Worm (Caenorhabditis elegans) whole organism, mixed stage, embryonic: Measurements from ENCODE around the gene apt-9.

Experiments used
- M03D4.4 ChIP-seq: sonication (generic microtip); optimal IDR thresholded peaks from 2 replicates; lab custom pipeline; 2017; ENCODE audit warnings: mild to moderate bottlenecking, missing genetic modification characterization, missing compliant biosample characterization
- bed-3 ChIP-seq: fragments of 200-800 bp; sonication (Bioruptor generic); optimal IDR thresholded peaks from 3 replicates; lab custom pipeline; 2018; ENCODE audit warnings: mild to moderate bottlenecking, missing genetic modification characterization, moderate library complexity, missing compliant biosample characterization
- blmp-1 ChIP-seq: fragments of 150-350 bp; optimal IDR thresholded peaks from 2 replicates; lab custom pipeline; 2014; ENCODE audit warnings: missing biosample characterization, missing genetic modification characterization
- ceh-39 ChIP-seq: fragments of 150-350 bp; optimal IDR thresholded peaks from 2 replicates; lab custom pipeline; 2014; ENCODE audit warnings: missing biosample characterization, missing genetic modification characterization
- ceh-43 ChIP-seq: fragments of 200-800 bp; sonication (Bioruptor generic); optimal IDR thresholded peaks from 2 replicates; lab custom pipeline; 2018; ENCODE audit warnings: mild to moderate bottlenecking, missing genetic modification characterization, moderate library complexity, missing compliant biosample characterization
- ceh-83 ChIP-seq: fragments of 200-800 bp; sonication (Bioruptor generic); optimal IDR thresholded peaks from 2 replicates; lab custom pipeline; 2018; ENCODE audit warnings: mild to moderate bottlenecking, missing genetic modification characterization, missing compliant biosample characterization
- ces-1 ChIP-seq: fragments of 150-350 bp; optimal IDR thresholded peaks from 2 replicates; lab custom pipeline; 2014; ENCODE audit warnings: missing biosample characterization, missing genetic modification reagents, missing genetic modification characterization
- cnd-1 ChIP-seq: fragments of 200-800 bp; sonication (Bioruptor generic); optimal IDR thresholded peaks from 2 replicates; lab custom pipeline; 2018; ENCODE audit warnings: mild to moderate bottlenecking, missing genetic modification characterization, missing compliant biosample characterization
- elt-1 ChIP-seq: sonication (generic microtip); optimal IDR thresholded peaks from 2 replicates; lab custom pipeline; 2017; ENCODE audit warnings: missing genetic modification characterization, mild to moderate bottlenecking, missing compliant biosample characterization, antibody characterized with exemption, moderate library complexity, borderline replicate concordance; ENCODE audit not compliant: insufficient read depth
- elt-3 ChIP-seq: fragments of 150-350 bp; optimal IDR thresholded peaks from 2 replicates; lab custom pipeline; 2014; ENCODE audit warnings: missing biosample characterization, missing genetic modification characterization
- flh-1 ChIP-seq: fragments of 200-800 bp; sonication (Bioruptor generic); optimal IDR thresholded peaks from 2 replicates; lab custom pipeline; 2018; ENCODE audit warnings: mild to moderate bottlenecking, missing genetic modification characterization, moderate library complexity, missing compliant biosample characterization
- ham-2 ChIP-seq: fragments of 200-800 bp; sonication (Bioruptor generic); optimal IDR thresholded peaks from 2 replicates; lab custom pipeline; 2018; ENCODE audit warnings: mild to moderate bottlenecking, missing genetic modification characterization, missing compliant biosample characterization
- hlh-1 ChIP-seq: fragments of 150-350 bp; optimal IDR thresholded peaks from 2 replicates; lab custom pipeline; 2014; ENCODE audit warnings: missing biosample characterization, missing genetic modification reagents, missing genetic modification characterization
- lin-13 ChIP-seq: fragments of 150-350 bp; optimal IDR thresholded peaks from 2 replicates; lab custom pipeline; 2014; ENCODE audit warnings: missing biosample characterization, missing genetic modification characterization
- lin-32 ChIP-seq: fragments of 200-800 bp; sonication (Bioruptor generic); optimal IDR thresholded peaks from 2 replicates; lab custom pipeline; 2018; ENCODE audit warnings: mild to moderate bottlenecking, missing genetic modification characterization, missing compliant biosample characterization
- mab-5 ChIP-seq: fragments of 150-350 bp; optimal IDR thresholded peaks from 2 replicates; lab custom pipeline; 2014; ENCODE audit warnings: missing biosample characterization, missing genetic modification characterization
- mep-1 ChIP-seq: fragments of 150-350 bp; optimal IDR thresholded peaks from 2 replicates; lab custom pipeline; 2017; ENCODE audit warnings: missing biosample characterization, missing genetic modification reagents, missing genetic modification characterization, inconsistent platforms
- mls-2 ChIP-seq: sonication (generic microtip); optimal IDR thresholded peaks from 2 replicates; lab custom pipeline; 2016; ENCODE audit warnings: mild to moderate bottlenecking, missing genetic modification characterization, moderate library complexity, missing compliant biosample characterization
- nhr-12 ChIP-seq: fragments of 150-350 bp; optimal IDR thresholded peaks from 2 replicates; lab custom pipeline; 2014; ENCODE audit warnings: missing biosample characterization, missing genetic modification characterization
- nhr-237 ChIP-seq: fragments of 150-350 bp; optimal IDR thresholded peaks from 2 replicates; lab custom pipeline; 2014; ENCODE audit warnings: missing biosample characterization, missing genetic modification characterization
- nhr-28 ChIP-seq: fragments of 150-350 bp; optimal IDR thresholded peaks from 2 replicates; lab custom pipeline; 2014; ENCODE audit warnings: missing biosample characterization, missing genetic modification characterization
- nhr-76 ChIP-seq: sonication (generic microtip); optimal IDR thresholded peaks from 2 replicates; lab custom pipeline; 2017; ENCODE audit warnings: missing biosample characterization, missing genetic modification characterization
- pha-4 ChIP-seq: fragments of 150-350 bp; optimal IDR thresholded peaks from 2 replicates; lab custom pipeline; 2018; ENCODE audit warnings: missing biosample characterization, missing genetic modification reagents, missing genetic modification characterization
- sem-2 ChIP-seq: fragments of 200-800 bp; sonication (Bioruptor generic); optimal IDR thresholded peaks from 2 replicates; lab custom pipeline; 2018; ENCODE audit warnings: mild to moderate bottlenecking, missing genetic modification characterization, missing compliant biosample characterization
- snpc-4 ChIP-seq: fragments of 150-350 bp; optimal IDR thresholded peaks from 2 replicates; lab custom pipeline; 2014; ENCODE audit warnings: missing biosample characterization, missing genetic modification characterization
- sptf-1 ChIP-seq: sonication (generic microtip); optimal IDR thresholded peaks from 2 replicates; lab custom pipeline; 2017; ENCODE audit warnings: mild to moderate bottlenecking, missing genetic modification characterization, moderate library complexity, missing compliant biosample characterization
- tbx-8 ChIP-seq: fragments of 200-800 bp; sonication (Bioruptor generic); optimal IDR thresholded peaks from 2 replicates; lab custom pipeline; 2018; ENCODE audit warnings: mild to moderate bottlenecking, missing genetic modification characterization, moderate library complexity, missing compliant biosample characterization
- unc-120 ChIP-seq: sonication (generic microtip); optimal IDR thresholded peaks from 2 replicates; lab custom pipeline; 2017; ENCODE audit warnings: missing genetic modification characterization, missing compliant biosample characterization; ENCODE audit not compliant: poor library complexity, severe bottlenecking
- unc-39 ChIP-seq: fragments of 150-350 bp; optimal IDR thresholded peaks from 2 replicates; lab custom pipeline; 2014; ENCODE audit warnings: missing biosample characterization, missing genetic modification characterization
- unc-62 ChIP-seq: fragments of 150-350 bp; optimal IDR thresholded peaks from 2 replicates; lab custom pipeline; 2014; ENCODE audit warnings: missing biosample characterization, missing genetic modification reagents, missing genetic modification characterization
- zip-8 ChIP-seq: fragments of 150-350 bp; optimal IDR thresholded peaks from 2 replicates; lab custom pipeline; 2014; ENCODE audit warnings: missing biosample characterization, missing genetic modification characterization
- ztf-11 ChIP-seq: fragments of 150-350 bp; optimal IDR thresholded peaks from 2 replicates; lab custom pipeline; 2014; ENCODE audit warnings: missing biosample characterization, missing genetic modification characterization

The apt-9 gene

DNA sequence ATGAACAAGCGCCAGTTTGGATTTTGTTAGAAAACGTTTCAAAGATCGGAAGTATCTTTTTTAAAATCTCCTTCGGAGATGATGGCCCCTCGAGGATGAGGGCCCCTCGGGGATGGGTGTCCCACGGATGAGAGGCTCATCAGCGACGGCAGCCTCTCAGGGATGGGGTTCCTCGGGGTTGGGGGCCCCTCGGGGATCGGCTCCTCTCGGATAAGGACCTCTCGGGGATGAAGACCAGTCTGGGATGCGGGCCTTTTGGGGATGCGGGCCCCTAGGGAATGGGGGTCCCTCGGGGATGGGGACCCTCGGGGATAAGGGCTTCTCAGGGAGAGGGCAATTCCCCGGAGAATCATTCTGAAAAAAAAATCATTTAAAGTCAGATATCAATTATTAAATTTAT is 18.0 kb upstream of the apt-9 start:
- TF ChIP-seq zip-8 (tag; lab: Kevin White, UChicago) (no peak), ztf-11 (tag; lab: Kevin White, UChicago) (no peak), tbx-8 (GFP tag; lab: Kevin White, UChicago) (no peak), hlh-1 (tag; lab: Kevin White, UChicago) (no peak), lin-32 (GFP tag; lab: Kevin White, UChicago) (no peak), nhr-28 (tag; lab: Kevin White, UChicago) (no peak), nhr-237 (tag; lab: Kevin White, UChicago) (no peak), bed-3 (GFP tag; lab: Kevin White, UChicago) (no peak), cnd-1 (tag; lab: Kevin White, UChicago) (no peak)

DNA sequence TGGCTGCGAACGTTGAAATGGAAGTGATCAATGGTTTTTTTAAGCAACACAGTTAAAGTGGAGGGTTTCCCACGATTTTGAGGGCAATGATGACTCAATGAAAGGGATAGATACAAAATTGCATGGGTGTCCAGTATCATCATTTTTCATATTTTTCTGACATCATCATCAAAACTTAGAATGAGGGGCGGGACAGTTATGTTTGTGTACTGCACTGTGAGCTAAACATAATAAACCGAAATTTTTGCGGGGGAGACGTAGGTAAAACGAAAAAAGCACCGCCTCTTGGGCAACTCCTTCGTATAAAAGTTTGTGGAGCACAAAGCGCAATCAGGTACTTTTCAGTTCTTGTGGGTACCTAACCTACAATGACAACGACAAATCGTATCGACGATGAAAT is 14.7 kb upstream of the apt-9 start, which contains the start of gene C09F12.2:
Gene C09F12.2, plus strand, starts transcription at position 301 of the 400 bp plus-strand sequence.
- TF ChIP-seq elt-3 (tag; lab: Kevin White, UChicago) = no peak
- TF ChIP-seq M03D4.4 (tag; lab: Kevin White, UChicago) = no peak

DNA sequence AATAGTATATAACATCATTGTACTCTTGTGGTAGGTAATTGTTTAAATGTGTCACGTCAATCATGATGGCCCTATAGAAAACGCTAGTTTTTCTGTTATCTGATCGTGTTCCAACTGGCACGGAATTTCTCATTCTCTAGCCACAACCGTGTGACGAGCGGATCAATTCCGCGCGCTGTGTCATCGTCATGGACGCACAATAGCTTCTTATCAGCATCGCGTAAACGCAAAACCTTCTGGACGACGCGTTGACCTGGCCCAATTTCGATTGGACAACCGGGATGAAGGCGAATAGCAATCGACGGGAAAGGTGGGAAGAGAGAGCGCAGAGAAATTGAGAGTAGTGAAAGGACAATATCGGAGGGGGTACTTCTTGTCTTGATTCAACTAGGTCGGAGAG is 11.3 kb upstream of the apt-9 start, which contains the start of gene lpr-3:
Gene lpr-3, plus strand, starts transcription at position 374 of the 400 bp plus-strand sequence.
- TF ChIP-seq sptf-1 (tag; lab: Kevin White, UChicago) = no peak
- no peak for TF ChIP-seq nhr-12
- no peak for TF ChIP-seq tbx-8 (GFP tag; lab: Kevin White, UChicago)
- no peak for TF ChIP-seq lin-32 (GFP tag; lab: Kevin White, UChicago)
- no peak for TF ChIP-seq hlh-1 (tag; lab: Kevin White, UChicago)
- TF ChIP-seq elt-3 (tag; lab: Kevin White, UChicago) = peak; percentile 42
- TF ChIP-seq ceh-43 (GFP tag; lab: Kevin White, UChicago) = no peak
- TF ChIP-seq nhr-237 (tag; lab: Kevin White, UChicago) = no peak
- peak; percentile 90 for TF ChIP-seq elt-1
- no peak for TF ChIP-seq unc-39 (tag; lab: Kevin White, UChicago)
- no peak for TF ChIP-seq bed-3 (GFP tag; lab: Kevin White, UChicago)
- TF ChIP-seq ces-1 (GFP tag; lab: Kevin White, UChicago) = no peak
- no peak for TF ChIP-seq mls-2
- TF ChIP-seq nhr-76 (tag; lab: Kevin White, UChicago) = no peak
- no peak for TF ChIP-seq ceh-39 (tag; lab: Kevin White, UChicago)
- no peak for TF ChIP-seq unc-120 (tag; lab: Kevin White, UChicago)
- no peak for TF ChIP-seq ceh-83 (GFP tag; lab: Kevin White, UChicago)
- TF ChIP-seq ztf-11 (tag; lab: Kevin White, UChicago) = no peak
- TF ChIP-seq mab-5 = no peak
- TF ChIP-seq mep-1 = no peak
- TF ChIP-seq lin-13 (tag; lab: Kevin White, UChicago) = no peak
- peak; percentile 96 for TF ChIP-seq ham-2 (GFP tag; lab: Kevin White, UChicago)
- TF ChIP-seq flh-1 (GFP tag; lab: Kevin White, UChicago) = no peak
- TF ChIP-seq sem-2 (GFP tag; lab: Kevin White, UChicago) = no peak
- TF ChIP-seq nhr-28 (tag; lab: Kevin White, UChicago) = no peak
- no peak for TF ChIP-seq zip-8 (tag; lab: Kevin White, UChicago)
- TF ChIP-seq pha-4 (tag; lab: Kevin White, UChicago) = no peak
- TF ChIP-seq unc-62 = peak; percentile 60
- TF ChIP-seq blmp-1 (tag; lab: Kevin White, UChicago) = peak; percentile 94

DNA sequence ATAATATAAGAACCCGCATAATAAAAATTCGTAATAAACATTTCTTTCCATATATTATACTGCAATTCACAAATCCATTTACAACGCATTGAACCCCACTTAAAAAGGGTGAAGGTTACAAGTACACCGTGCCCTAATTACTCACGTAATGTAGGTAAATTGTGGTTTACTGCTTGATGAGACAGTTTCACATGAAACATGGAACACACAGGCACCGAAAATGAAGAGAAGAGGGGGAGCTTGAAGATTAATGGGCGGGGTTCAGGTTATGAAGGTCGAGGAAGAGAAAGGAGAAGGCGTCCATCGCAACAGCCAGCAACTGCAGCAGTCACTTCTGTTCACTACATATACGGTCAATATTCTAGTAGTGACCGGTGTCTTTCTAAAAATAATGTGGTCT is 8.6 kb upstream of the apt-9 start, which contains the start of gene lpr-6:
Gene lpr-6, plus strand, starts transcription at position 251 of the 400 bp plus-strand sequence.
- TF ChIP-seq M03D4.4 (tag; lab: Kevin White, UChicago) = no peak
- TF ChIP-seq blmp-1 (tag; lab: Kevin White, UChicago) = no peak
- peak; percentile 36 for TF ChIP-seq ceh-43 (GFP tag; lab: Kevin White, UChicago)
- TF ChIP-seq snpc-4 (tag; lab: Kevin White, UChicago) = no peak
- TF ChIP-seq unc-62 = no peak
- TF ChIP-seq lin-13 (tag; lab: Kevin White, UChicago) = no peak
- no peak for TF ChIP-seq mep-1
- TF ChIP-seq cnd-1 (tag; lab: Kevin White, UChicago) = no peak
